Fruit fly (Drosophila melanogaster) whole organism, embryonic: ENCODE results near the gene CG10031.

Source experiments
- CG10209 ChIP-seq: fragments of 200-800 bp; sonication (Bioruptor generic); optimal IDR thresholded peaks from 3 replicates; lab custom pipeline; 2017; ENCODE audit warnings: missing biosample characterization, mild to moderate bottlenecking, missing genetic modification characterization, missing genetic modification reagents
- CG11456 ChIP-seq: fragments of 200-800 bp; sonication (Bioruptor generic); IDR thresholded peaks from 3 replicates; pipeline ENCODE4 v1.3.6; 2022; ENCODE audit warnings: missing biosample characterization, missing genetic modification characterization
- CG12219 ChIP-seq: fragments of 200-800 bp; sonication (Bioruptor generic); optimal IDR thresholded peaks from 3 replicates; lab custom pipeline; 2018; ENCODE audit warnings: missing biosample characterization, mild to moderate bottlenecking, missing genetic modification characterization
- CG12659 ChIP-seq: fragments of 200-800 bp; sonication (Bioruptor generic); optimal IDR thresholded peaks from 3 replicates; lab custom pipeline; 2017; ENCODE audit warnings: mild to moderate bottlenecking, missing biosample characterization, missing genetic modification reagents, missing genetic modification characterization
- CG13123 ChIP-seq: fragments of 200-800 bp; sonication (Bioruptor generic); optimal IDR thresholded peaks from 2 replicates; lab custom pipeline; 2016; ENCODE audit warnings: missing biosample characterization, missing genetic modification characterization
- CG13296 ChIP-seq: fragments of 200-800 bp; sonication (Bioruptor generic); optimal IDR thresholded peaks from 3 replicates; lab custom pipeline; 2018; ENCODE audit warnings: missing biosample characterization, mild to moderate bottlenecking, missing genetic modification characterization
- CG13424 ChIP-seq: fragments of 200-800 bp; sonication (Bioruptor generic); optimal IDR thresholded peaks from 2 replicates; lab custom pipeline; 2019; ENCODE audit warnings: missing biosample characterization, mild to moderate bottlenecking, missing genetic modification characterization, moderate library complexity
- CG13894 ChIP-seq: fragments of 200-800 bp; sonication (Bioruptor generic); optimal IDR thresholded peaks from 3 replicates; lab custom pipeline; 2018; ENCODE audit warnings: missing biosample characterization, mild to moderate bottlenecking, missing genetic modification characterization, moderate library complexity
- CG15479 ChIP-seq: fragments of 200-800 bp; sonication (Bioruptor generic); optimal IDR thresholded peaks from 3 replicates; lab custom pipeline; 2019; ENCODE audit warnings: missing biosample characterization, mild to moderate bottlenecking, missing genetic modification characterization, moderate library complexity
- CG15514 ChIP-seq: fragments of 200-800 bp; sonication (Bioruptor generic); optimal IDR thresholded peaks from 3 replicates; lab custom pipeline; 2017; ENCODE audit warnings: missing biosample characterization, missing genetic modification characterization, mild to moderate bottlenecking, moderate library complexity, missing genetic modification reagents
- CG1603 ChIP-seq: fragments of 200-800 bp; sonication (Bioruptor generic); optimal IDR thresholded peaks from 2 replicates; lab custom pipeline; 2019; ENCODE audit warnings: missing biosample characterization, mild to moderate bottlenecking, missing genetic modification characterization, moderate library complexity
- CG17829 ChIP-seq: fragments of 200-800 bp; optimal IDR thresholded peaks from 2 replicates; lab custom pipeline; 2019; ENCODE audit warnings: missing biosample characterization, mild to moderate bottlenecking, missing genetic modification characterization, moderate library complexity
- CG2199 ChIP-seq: fragments of 200-800 bp; sonication (Bioruptor generic); IDR thresholded peaks from 3 replicates; pipeline ENCODE4 v1.3.6; 2022; ENCODE audit warnings: missing biosample characterization, missing genetic modification characterization
- CG32532 ChIP-seq: fragments of 200-800 bp; sonication (Bioruptor generic); IDR thresholded peaks from 2 replicates; pipeline ENCODE4 v1.3.6; 2022; ENCODE audit warnings: missing biosample characterization, missing genetic modification characterization
- CG3281 ChIP-seq: fragments of 200-800 bp; sonication (Bioruptor generic); optimal IDR thresholded peaks from 3 replicates; lab custom pipeline; 2017; ENCODE audit warnings: missing biosample characterization, mild to moderate bottlenecking, missing genetic modification characterization
- CG34376 ChIP-seq: fragments of 200-800 bp; sonication (Bioruptor generic); optimal IDR thresholded peaks from 2 replicates; lab custom pipeline; 2018; ENCODE audit warnings: missing biosample characterization, mild to moderate bottlenecking, missing genetic modification characterization
- CG7556 ChIP-seq: fragments of 200-800 bp; sonication (Bioruptor generic); optimal IDR thresholded peaks from 2 replicates; lab custom pipeline; 2017; ENCODE audit warnings: missing biosample characterization, mild to moderate bottlenecking, missing genetic modification characterization
- CG7839 ChIP-seq: fragments of 200-800 bp; sonication (Bioruptor generic); optimal IDR thresholded peaks from 3 replicates; lab custom pipeline; 2018; ENCODE audit warnings: missing biosample characterization, mild to moderate bottlenecking, missing genetic modification characterization, moderate library complexity
- CG7987 ChIP-seq: fragments of 200-800 bp; sonication (Bioruptor generic); optimal IDR thresholded peaks from 2 replicates; lab custom pipeline; 2018; ENCODE audit warnings: missing biosample characterization, mild to moderate bottlenecking, missing genetic modification characterization, moderate library complexity
- CG8478 ChIP-seq: fragments of >200 bp; optimal IDR thresholded peaks from 2 replicates; lab custom pipeline; 2018
- CG8765 ChIP-seq: fragments of 200-800 bp; sonication (Bioruptor generic); IDR thresholded peaks from 2 replicates; pipeline ENCODE4 v1.3.6; 2022; ENCODE audit warnings: missing biosample characterization, missing genetic modification characterization
- CG9437 ChIP-seq: fragments of 200-800 bp; sonication (Bioruptor generic); optimal IDR thresholded peaks from 2 replicates; lab custom pipeline; 2018; ENCODE audit warnings: missing biosample characterization, mild to moderate bottlenecking, missing genetic modification characterization
- CG9727 ChIP-seq: fragments of 200-800 bp; sonication (Bioruptor generic); optimal IDR thresholded peaks from 3 replicates; lab custom pipeline; 2017; ENCODE audit warnings: missing biosample characterization, mild to moderate bottlenecking, missing genetic modification characterization
- Dref ChIP-seq: fragments of 200-800 bp; sonication (Bioruptor generic); IDR thresholded peaks from 2 replicates; pipeline ENCODE4 v1.3.6; 2022; ENCODE audit warnings: missing biosample characterization, missing genetic modification characterization
- Ets65A ChIP-seq: fragments of 200-800 bp; sonication (Bioruptor generic); peaks from one replicate; lab custom pipeline; 2016; ENCODE audit warnings: missing biosample characterization, missing genetic modification characterization
- Ets97D ChIP-seq: fragments of 200-800 bp; sonication (Bioruptor generic); optimal IDR thresholded peaks from 3 replicates; lab custom pipeline; 2016; ENCODE audit warnings: missing biosample characterization, missing genetic modification characterization
- H15 ChIP-seq: fragments of 200-800 bp; sonication (Bioruptor generic); IDR thresholded peaks from 3 replicates; pipeline ENCODE4 v1.3.6; 2022; ENCODE audit warnings: missing biosample characterization, missing genetic modification characterization
- H2.0 ChIP-seq: fragments of 200-800 bp; sonication (Bioruptor generic); IDR thresholded peaks from 2 replicates; pipeline ENCODE4 v1.3.6; 2022; ENCODE audit warnings: missing biosample characterization, missing genetic modification characterization
- Hand ChIP-seq: fragments of 200-800 bp; sonication (Bioruptor generic); optimal IDR thresholded peaks from 2 replicates; lab custom pipeline; 2017; ENCODE audit warnings: mild to moderate bottlenecking, missing biosample characterization, missing genetic modification reagents, missing genetic modification characterization
- HmgD ChIP-seq: fragments of 200-800 bp; sonication (Bioruptor generic); optimal IDR thresholded peaks from 3 replicates; lab custom pipeline; 2016; ENCODE audit warnings: missing biosample characterization, missing genetic modification characterization
- HmgZ ChIP-seq: fragments of 200-800 bp; sonication (Bioruptor generic); optimal IDR thresholded peaks from 2 replicates; lab custom pipeline; 2018; ENCODE audit warnings: missing biosample characterization, mild to moderate bottlenecking, missing genetic modification characterization
- MBD-R2 ChIP-seq: fragments of 200-800 bp; sonication (Bioruptor generic); IDR thresholded peaks from 2 replicates; pipeline ENCODE4 v1.3.6; 2022; ENCODE audit warnings: missing biosample characterization, missing genetic modification characterization
- MESR4 ChIP-seq: fragments of 200-800 bp; sonication (Bioruptor generic); optimal IDR thresholded peaks from 2 replicates; lab custom pipeline; 2018; ENCODE audit warnings: missing biosample characterization, mild to moderate bottlenecking, missing genetic modification characterization, moderate library complexity
- NC2β ChIP-seq: fragments of 200-800 bp; sonication (Bioruptor generic); optimal IDR thresholded peaks from 2 replicates; lab custom pipeline; 2016; ENCODE audit warnings: missing biosample characterization, missing genetic modification characterization
- NFAT ChIP-seq: fragments of 200-800 bp; sonication (Bioruptor generic); IDR thresholded peaks from 2 replicates; pipeline ENCODE4 v1.3.6; 2022; ENCODE audit warnings: missing biosample characterization, missing genetic modification characterization
- PHDP ChIP-seq: fragments of 200-800 bp; sonication (Bioruptor generic); optimal IDR thresholded peaks from 3 replicates; lab custom pipeline; 2018; ENCODE audit warnings: missing biosample characterization, mild to moderate bottlenecking, missing genetic modification characterization, moderate library complexity
- Pdp1 ChIP-seq, 2 experiments: fragments of 200-800 bp; sonication (Bioruptor generic); optimal IDR thresholded peaks; 3 replicates each; lab custom pipeline; 2016; ENCODE audit warnings: missing biosample characterization in 2 of 2, missing genetic modification characterization in 2 of 2, mild to moderate bottlenecking in 1 of 2, moderate library complexity in 1 of 2
- Rfx ChIP-seq: fragments of 200-800 bp; sonication (Bioruptor generic); IDR thresholded peaks from 2 replicates; pipeline ENCODE4 v1.3.6; 2022; ENCODE audit warnings: missing biosample characterization, missing genetic modification characterization
- Vsx1 ChIP-seq: fragments of 200-800 bp; sonication (Bioruptor generic); optimal IDR thresholded peaks from 2 replicates; lab custom pipeline; 2017; ENCODE audit warnings: missing biosample characterization, mild to moderate bottlenecking, missing genetic modification characterization, missing genetic modification reagents
- br ChIP-seq: fragments of >200 bp; optimal IDR thresholded peaks from 2 replicates; lab custom pipeline; 2017
- bsh ChIP-seq, 2 experiments: fragments of 200-800 bp; sonication (Bioruptor generic); optimal IDR thresholded peaks; 2 replicates each; lab custom pipeline; 2017 to 2018; ENCODE audit warnings: mild to moderate bottlenecking in 2 of 2, missing biosample characterization in 2 of 2, missing genetic modification characterization in 2 of 2, moderate library complexity in 1 of 2
- btn ChIP-seq: fragments of 200-800 bp; sonication (Bioruptor generic); optimal IDR thresholded peaks from 2 replicates; lab custom pipeline; 2016; ENCODE audit warnings: missing biosample characterization, missing genetic modification characterization
- fd3F ChIP-seq: fragments of 200-800 bp; sonication (Bioruptor generic); optimal IDR thresholded peaks from 2 replicates; lab custom pipeline; 2018; ENCODE audit warnings: missing biosample characterization, mild to moderate bottlenecking, missing genetic modification characterization, moderate library complexity
- lilli ChIP-seq: fragments of 200-800 bp; sonication (Bioruptor generic); optimal IDR thresholded peaks from 3 replicates; lab custom pipeline; 2016; ENCODE audit warnings: missing biosample characterization, missing genetic modification characterization
- odd ChIP-seq: fragments of 200-800 bp; sonication (Bioruptor generic); optimal IDR thresholded peaks from 2 replicates; lab custom pipeline; 2017; ENCODE audit warnings: missing biosample characterization, mild to moderate bottlenecking, missing genetic modification characterization
- ranshi ChIP-seq: fragments of 200-800 bp; sonication (Bioruptor generic); IDR thresholded peaks from 2 replicates; pipeline ENCODE4 v1.3.6; 2022; ENCODE audit warnings: missing biosample characterization, missing genetic modification characterization
- slbo ChIP-seq: fragments of 200-800 bp; sonication (Bioruptor generic); IDR thresholded peaks from 2 replicates; pipeline ENCODE4 v1.3.6; 2022; ENCODE audit warnings: missing biosample characterization, missing genetic modification characterization
- sob ChIP-seq: fragments of 200-800 bp; sonication (Bioruptor generic); IDR thresholded peaks from 2 replicates; pipeline ENCODE4 v1.3.6; 2022; ENCODE audit warnings: missing biosample characterization, missing genetic modification characterization
- ttk ChIP-seq: fragments of 200-800 bp; sonication (Bioruptor generic); IDR thresholded peaks from 2 replicates; pipeline ENCODE4 v2.1.2; 2022; ENCODE audit warnings: missing biosample characterization, missing genetic modification characterization

The CG10031 gene

dm6 chr2L:3698992-3699514 is at the start of gene CG10031, which contains the start of gene CG42464:
Gene CG10031, minus strand, starts transcription at chr2L:3699092.
Gene CG42464, plus strand, starts transcription at chr2L:3699464.
- TF ChIP-seq PHDP (tag; lab: Kevin White, UChicago): no peak
- peak; percentile 26 for TF ChIP-seq CG34376 (GFP tag; lab: Kevin White, UChicago)
- TF ChIP-seq CG7839 (tag; lab: Kevin White, UChicago): no peak
- no peak for TF ChIP-seq CG2199 (GFP tag; lab: Robert Waterston, UW)
- TF ChIP-seq MESR4 (GFP tag; lab: Kevin White, UChicago): no peak
- TF ChIP-seq NFAT (GFP tag; lab: Robert Waterston, UW): no peak
- TF ChIP-seq CG15479: no peak
- peak; percentile 56 for TF ChIP-seq CG15514 (GFP tag; lab: Kevin White, UChicago)
- no peak for TF ChIP-seq MBD-R2 (GFP tag; lab: Robert Waterston, UW)
- no peak for TF ChIP-seq CG9437
- TF ChIP-seq CG13123: no peak
- no peak for TF ChIP-seq HmgD (GFP tag; lab: Kevin White, UChicago)
- TF ChIP-seq Pdp1 (GFP tag; optimal IDR thresholded peaks at IDR 0.05; lab: Kevin White, UChicago): peak in 1 of 2 experiments; percentile 42
- TF ChIP-seq H15: no peak
- TF ChIP-seq, all 482 proteins: peak for 3

- TF ChIP-seq Dref (GFP tag; lab: Robert Waterston, UW) (no peak), ttk (GFP tag; lab: Robert Waterston, UW) (0 out of 2 replicates have a peak, but pooled peaks have one; percentile 18), CG10209 (peak; percentile 3), CG32532 (GFP tag; lab: Robert Waterston, UW) (peak; percentile 58; the same call in 1 of the 2 replicates), CG3281 (GFP tag; lab: Kevin White, UChicago) (peak; percentile 22), ranshi (GFP tag; lab: Robert Waterston, UW) (peak; percentile 21; the same call in 1 of the 2 replicates), CG17829 (tag; lab: Kevin White, UChicago) (no peak), CG13424 (tag; lab: Kevin White, UChicago) (peak; percentile 2), CG11456 (GFP tag; lab: Robert Waterston, UW) (peak; percentile 64; the same call in 2 of the 3 replicates), fd3F (GFP tag; lab: Kevin White, UChicago) (no peak), CG7556 (GFP tag; lab: Kevin White, UChicago) (no peak), br (lab: Kevin White, UChicago) (no peak), btn (GFP tag; lab: Kevin White, UChicago) (no peak), H2.0 (GFP tag; lab: Robert Waterston, UW) (peak; percentile 19; the same call in 1 of the 2 replicates), Rfx (GFP tag; lab: Robert Waterston, UW) (peak; percentile 49), CG13894 (no peak), NC2β (GFP tag; lab: Kevin White, UChicago) (no peak), sob (peak; percentile 46; the same call in 1 of the 2 replicates), Vsx1 (GFP tag; lab: Kevin White, UChicago) (no peak), PHDP (tag; lab: Kevin White, UChicago) (peak; percentile 40), bsh (GFP tag; optimal IDR thresholded peaks at IDR 0.05; lab: Kevin White, UChicago) (no peak), odd (peak; percentile 7), CG12219 (GFP tag; lab: Kevin White, UChicago) (peak; percentile 31), CG2199 (GFP tag; lab: Robert Waterston, UW) (peak; percentile 9; the same call in 1 of the 3 replicates), Ets97D (peak; percentile 85), CG8478 (lab: Kevin White, UChicago) (peak; percentile 33), slbo (GFP tag; lab: Robert Waterston, UW) (0 out of 2 replicates have a peak, but pooled peaks have one; percentile 46), Ets65A (GFP tag; lab: Kevin White, UChicago) (peak; percentile 72), CG8765 (GFP tag; lab: Robert Waterston, UW) (no peak), lilli (GFP tag; lab: Kevin White, UChicago) (peak; percentile 39), Hand (GFP tag; lab: Kevin White, UChicago) (peak; percentile 6), CG13296 (GFP tag; lab: Kevin White, UChicago) (peak; percentile 16), CG7987 (no peak), CG1603 (tag; lab: Kevin White, UChicago) (peak; percentile 29), HmgZ (tag; lab: Kevin White, UChicago) (no peak), CG9727 (GFP tag; lab: Kevin White, UChicago) (peak; percentile 29), CG7839 (tag; lab: Kevin White, UChicago) (peak; percentile 34), CG12659 (GFP tag; lab: Kevin White, UChicago) (peak; percentile 21)
Observed at dm6 chr2L:3748691-3749090, 49.8 kb upstream of the CG10031 start.
